Fruit fly (Drosophila melanogaster): Measurements from ENCODE around the gene Xport-A.

The Xport-A gene

DNA sequence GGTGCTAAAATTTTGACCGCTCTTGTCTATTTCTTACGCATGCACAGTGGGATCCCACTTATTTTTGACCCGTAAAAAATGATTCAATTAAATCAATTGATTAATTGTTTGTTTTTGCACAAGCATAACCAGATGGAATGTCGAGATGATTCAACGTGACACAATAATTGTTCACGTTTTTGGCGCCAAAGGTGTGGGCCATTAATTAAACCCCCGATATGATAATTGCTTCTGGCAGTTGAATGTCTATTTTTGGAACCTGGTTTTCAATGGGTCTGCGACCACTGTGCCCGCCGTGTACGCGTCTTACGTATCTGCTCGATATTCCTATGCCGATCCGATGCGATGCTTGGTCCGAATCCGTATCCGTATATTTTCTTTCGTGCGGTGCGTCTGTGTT lies 23.2 kb downstream of the Xport-A start (continued):
- peak; percentile 68 for TF ChIP-seq Drgx (GFP tag; IDR thresholded peaks at IDR 0.05)
- peak; percentile 72 for TF ChIP-seq peb (GFP tag; IDR thresholded peaks at IDR 0.05)
- TF ChIP-seq Oaz (GFP tag; IDR thresholded peaks at IDR 0.05), result 0 out of 2 replicates have a peak, but pooled peaks have one; percentile 20
- TF ChIP-seq CG8281 (tag; optimal IDR thresholded peaks at IDR 0.05), result peak; percentile 50
- peak; percentile 49; the same call in 1 of the 2 replicates for TF ChIP-seq Lim3 (GFP tag; IDR thresholded peaks at IDR 0.05)
- TF ChIP-seq CG31365 (tag; optimal IDR thresholded peaks at IDR 0.05), result peak; percentile 37
- TF ChIP-seq dm (GFP tag; optimal IDR thresholded peaks at IDR 0.05), result peak; percentile 33
- TF ChIP-seq CG7271 (tag; optimal IDR thresholded peaks at IDR 0.05), result peak; percentile 9
- peak; percentile 48 for TF ChIP-seq gsb-n (tag; optimal IDR thresholded peaks at IDR 0.05)
- peak; percentile 12 for TF ChIP-seq Bdp1 (GFP tag; optimal IDR thresholded peaks at IDR 0.05)
- no peak for TF ChIP-seq sim (GFP tag; IDR thresholded peaks at IDR 0.05)
- no peak for TF ChIP-seq oc (tag; optimal IDR thresholded peaks at IDR 0.05)
- TF ChIP-seq Atf-2 (GFP tag; optimal IDR thresholded peaks at IDR 0.05), result peak; percentile 69
- TF ChIP-seq CG12659 (GFP tag; optimal IDR thresholded peaks at IDR 0.05), result peak; percentile 54
- TF ChIP-seq CG18764 (GFP tag; optimal IDR thresholded peaks at IDR 0.05), result peak; percentile 49
- TF ChIP-seq CG16863 (GFP tag; optimal IDR thresholded peaks at IDR 0.05), result peak; percentile 66
- TF ChIP-seq Bteb2 (GFP tag; optimal IDR thresholded peaks at IDR 0.05), result peak; percentile 3
- peak; percentile 59 for TF ChIP-seq nerfin-1 (tag; optimal IDR thresholded peaks at IDR 0.05)
- 0 out of 2 replicates have a peak, but pooled peaks have one; percentile 43 for TF ChIP-seq Nf-YA (GFP tag; IDR thresholded peaks at IDR 0.05)
- peak; percentile 71 for TF ChIP-seq Optix (GFP tag; IDR thresholded peaks at IDR 0.05)
- TF ChIP-seq CG10959 (GFP tag; IDR thresholded peaks at IDR 0.05), result peak; percentile 54
- TF ChIP-seq CG11723 (GFP tag; optimal IDR thresholded peaks at IDR 0.05), result peak; percentile 52
- no peak; the same call in 1 of the 2 replicates for TF ChIP-seq Taf1 (GFP tag; IDR thresholded peaks at IDR 0.05)
- TF ChIP-seq CG2202 (tag; optimal IDR thresholded peaks at IDR 0.05), result peak; percentile 13
- no peak for TF ChIP-seq aop (GFP tag; IDR thresholded peaks at IDR 0.05)
- TF ChIP-seq CG6854 (GFP tag; optimal IDR thresholded peaks at IDR 0.05), result peak; percentile 44
- peak; percentile 63 for TF ChIP-seq ttk (GFP tag; IDR thresholded peaks at IDR 0.05)
- TF ChIP-seq CG13424 (tag; optimal IDR thresholded peaks at IDR 0.05), result peak; percentile 68
- TF ChIP-seq pros (GFP tag; optimal IDR thresholded peaks at IDR 0.05), result no peak
- TF ChIP-seq E2f1 (GFP tag; IDR thresholded peaks at IDR 0.05), result peak; percentile 71
- TF ChIP-seq tx (GFP tag; optimal IDR thresholded peaks at IDR 0.05), result peak; percentile 42
- TF ChIP-seq unpg (GFP tag; optimal IDR thresholded peaks at IDR 0.05), result peak; percentile 82
- TF ChIP-seq CG3065 (GFP tag; optimal IDR thresholded peaks at IDR 0.05), result no peak
- TF ChIP-seq jigr1 (GFP tag; IDR thresholded peaks at IDR 0.05), result peak; percentile 61; the same call in 2 of the 3 replicates
- peak; percentile 37 for TF ChIP-seq trem (tag; optimal IDR thresholded peaks at IDR 0.05)
- TF ChIP-seq Doc3 (GFP tag; IDR thresholded peaks at IDR 0.05; ENCODE audit: partially characterized antibody), result no peak
- peak; percentile 77 for TF ChIP-seq Oli (tag; optimal IDR thresholded peaks at IDR 0.05)
- no peak for TF ChIP-seq Hmr (GFP tag; optimal IDR thresholded peaks at IDR 0.05)
- no peak for TF ChIP-seq lov (optimal IDR thresholded peaks at IDR 0.05)
- 0 out of 3 replicates have a peak, but pooled peaks have one; percentile 47 for TF ChIP-seq lov (GFP tag; IDR thresholded peaks at IDR 0.05)
- peak; percentile 40 for TF ChIP-seq CG33557 (GFP tag; optimal IDR thresholded peaks at IDR 0.05)
- TF ChIP-seq grn (GFP tag; optimal IDR thresholded peaks at IDR 0.05), result no peak
- TF ChIP-seq CG9727 (GFP tag; optimal IDR thresholded peaks at IDR 0.05), result peak; percentile 62
- no peak for TF ChIP-seq CG8478 (optimal IDR thresholded peaks at IDR 0.05)
- peak; percentile 82 for TF ChIP-seq CG11456 (GFP tag; IDR thresholded peaks at IDR 0.05)
- no peak for TF ChIP-seq D (optimal IDR thresholded peaks at IDR 0.05)
- peak; percentile 59 for TF ChIP-seq D (GFP tag; optimal IDR thresholded peaks at IDR 0.05)
- no peak for TF ChIP-seq pzg (GFP tag; optimal IDR thresholded peaks at IDR 0.05)
- TF ChIP-seq CG3407 (GFP tag; optimal IDR thresholded peaks at IDR 0.05), result peak; percentile 17
- no peak for TF ChIP-seq exex (tag; optimal IDR thresholded peaks at IDR 0.05)
- TF ChIP-seq sc (optimal IDR thresholded peaks at IDR 0.05), result no peak
- TF ChIP-seq sc (GFP tag; optimal IDR thresholded peaks at IDR 0.05), result no peak

Measured in whole organism, embryonic.